Worm (Caenorhabditis elegans): ENCODE results near the gene math-16.

ce11 chrII:1850299-1850698 lies 28.3 kb downstream of the math-16 start, which contains the start of gene fbxb-96:
- no peak for TF ChIP-seq med-1 (GFP tag; optimal IDR thresholded peaks at IDR 0.05; ENCODE audit: insufficient read depth)
- no peak for TF ChIP-seq cog-1 (tag; optimal IDR thresholded peaks at IDR 0.05)
- TF ChIP-seq klf-2 (GFP tag; conservative IDR thresholded peaks at IDR 0.05), result no peak
- no peak for TF ChIP-seq ref-1 (GFP tag; conservative IDR thresholded peaks at IDR 0.05)
- TF ChIP-seq ztf-29 (GFP tag; IDR thresholded peaks at IDR 0.05), result no peak
- no peak for TF ChIP-seq flt-1 (GFP tag; IDR thresholded peaks at IDR 0.05)

Data from whole organism, midembryonic.